Worm (Caenorhabditis elegans) whole organism, early embryonic: ENCODE measurements around the gene fipr-2.

Source experiments
- F13C5.2 ChIP-seq: sonication (generic microtip); optimal IDR thresholded peaks from 2 replicates; lab custom pipeline; 2017; ENCODE audit warnings: mild to moderate bottlenecking, missing genetic modification characterization, inconsistent platforms, missing compliant biosample characterization
- ama-1 ChIP-seq: fragments of 150-350 bp; optimal IDR thresholded peaks from 2 replicates; lab custom pipeline; 2014
- flt-1 ChIP-seq: fragments of 200-800 bp; sonication (Bioruptor generic); IDR thresholded peaks from 2 replicates; pipeline ENCODE4 v1.3.6; 2022; ENCODE audit warnings: missing genetic modification characterization, missing compliant biosample characterization
- sea-1 ChIP-seq: fragments of 200-800 bp; sonication (Bioruptor generic); conservative IDR thresholded peaks from 2 replicates; pipeline ENCODE4 v1.3.6; 2022; ENCODE audit warnings: missing genetic modification characterization, missing compliant biosample characterization

- TF ChIP-seq F13C5.2 (tag; lab: Kevin White, UChicago): no peak
- no peak for TF ChIP-seq flt-1 (GFP tag; lab: Robert Waterston, UW)
- no peak for TF ChIP-seq ama-1 (lab: Kevin White, UChicago)
- TF ChIP-seq sea-1 (GFP tag; lab: Robert Waterston, UW): no peak
Measured at ce11 chrV:12402355-12402754, 37.2 kb downstream of the fipr-2 start, which contains the start of gene K01D12.8.
